Worm (Caenorhabditis elegans) whole organism, late embryonic: ENCODE data around the gene C39B10.5.

Source experiments
- F13H6.1 ChIP-seq: sonication (generic microtip); optimal IDR thresholded peaks from 2 replicates; lab custom pipeline; 2016; ENCODE audit warnings: missing genetic modification characterization, missing compliant biosample characterization
- K09A11.1 ChIP-seq: sonication (generic microtip); optimal IDR thresholded peaks from 2 replicates; lab custom pipeline; 2017; ENCODE audit warnings: antibody characterized with exemption, mild to moderate bottlenecking, missing genetic modification characterization, missing compliant biosample characterization; ENCODE audit not compliant: insufficient read depth
- Y22D7AL.16 ChIP-seq: sonication (generic microtip); optimal IDR thresholded peaks from 2 replicates; lab custom pipeline; 2016; ENCODE audit warnings: missing genetic modification characterization, missing compliant biosample characterization
- ahr-1 ChIP-seq: sonication (generic microtip); optimal IDR thresholded peaks from 2 replicates; lab custom pipeline; 2016; ENCODE audit warnings: missing genetic modification characterization, missing compliant biosample characterization
- ceh-14 ChIP-seq: sonication (generic microtip); optimal IDR thresholded peaks from 2 replicates; lab custom pipeline; 2016; ENCODE audit warnings: missing genotype, missing genetic modification characterization, missing compliant biosample characterization
- ceh-18 ChIP-seq: sonication (generic microtip); optimal IDR thresholded peaks from 2 replicates; lab custom pipeline; 2016; ENCODE audit warnings: missing genetic modification characterization, missing compliant biosample characterization
- ceh-2 ChIP-seq: sonication (generic microtip); optimal IDR thresholded peaks from 2 replicates; lab custom pipeline; 2016; ENCODE audit warnings: missing genotype, missing genetic modification characterization, missing compliant biosample characterization
- ceh-24 ChIP-seq: sonication (generic microtip); optimal IDR thresholded peaks from 2 replicates; lab custom pipeline; 2016; ENCODE audit warnings: mild to moderate bottlenecking, missing genetic modification characterization, missing compliant biosample characterization
- ceh-31 ChIP-seq: sonication (generic microtip); optimal IDR thresholded peaks from 2 replicates; lab custom pipeline; 2016; ENCODE audit warnings: missing genetic modification characterization, missing compliant biosample characterization
- ceh-6 ChIP-seq: fragments of 200-800 bp; sonication (Bioruptor generic); optimal IDR thresholded peaks from 2 replicates; lab custom pipeline; 2018; ENCODE audit warnings: mild to moderate bottlenecking, missing genetic modification characterization, missing compliant biosample characterization
- ceh-9 ChIP-seq: sonication (generic microtip); optimal IDR thresholded peaks from 2 replicates; lab custom pipeline; 2016; ENCODE audit warnings: mild to moderate bottlenecking, missing genetic modification characterization, inconsistent platforms, missing compliant biosample characterization
- che-1 ChIP-seq: sonication (generic microtip); optimal IDR thresholded peaks from 2 replicates; lab custom pipeline; 2016; ENCODE audit warnings: mild to moderate bottlenecking, missing genetic modification characterization, missing compliant biosample characterization
- dve-1 ChIP-seq: sonication (generic microtip); optimal IDR thresholded peaks from 2 replicates; lab custom pipeline; 2017; ENCODE audit warnings: antibody characterized with exemption, mild to moderate bottlenecking, missing genetic modification characterization, missing compliant biosample characterization
- elt-4 ChIP-seq: sonication (generic microtip); optimal IDR thresholded peaks from 2 replicates; lab custom pipeline; 2016; ENCODE audit warnings: missing genetic modification characterization, missing compliant biosample characterization
- ets-4 ChIP-seq: sonication (generic microtip); optimal IDR thresholded peaks from 2 replicates; lab custom pipeline; 2016; ENCODE audit warnings: missing genetic modification characterization, missing compliant biosample characterization
- gmeb-2 ChIP-seq: sonication (generic microtip); optimal IDR thresholded peaks from 2 replicates; lab custom pipeline; 2016; ENCODE audit warnings: missing genetic modification characterization, inconsistent platforms, missing compliant biosample characterization
- hlh-13 ChIP-seq: fragments of 200-800 bp; sonication (Bioruptor generic); optimal IDR thresholded peaks from 2 replicates; lab custom pipeline; 2018; ENCODE audit warnings: mild to moderate bottlenecking, missing genetic modification characterization, missing compliant biosample characterization
- hlh-15 ChIP-seq: sonication (generic microtip); optimal IDR thresholded peaks from 2 replicates; lab custom pipeline; 2016; ENCODE audit warnings: missing genetic modification characterization, missing compliant biosample characterization
- hlh-8 ChIP-seq: sonication (generic microtip); optimal IDR thresholded peaks from 2 replicates; lab custom pipeline; 2016; ENCODE audit warnings: missing genotype, missing genetic modification characterization, missing compliant biosample characterization
- lim-6 ChIP-seq: sonication (generic microtip); optimal IDR thresholded peaks from 2 replicates; lab custom pipeline; 2016; ENCODE audit warnings: missing genetic modification characterization, missing compliant biosample characterization
- mec-3 ChIP-seq: sonication (generic microtip); optimal IDR thresholded peaks from 2 replicates; lab custom pipeline; 2016; ENCODE audit warnings: borderline replicate concordance, missing genetic modification characterization, missing compliant biosample characterization
- nhr-11 ChIP-seq: fragments of 150-350 bp; optimal IDR thresholded peaks from 2 replicates; lab custom pipeline; 2014; ENCODE audit warnings: missing biosample characterization, missing genetic modification characterization
- npax-4 ChIP-seq: sonication (generic microtip); optimal IDR thresholded peaks from 2 replicates; lab custom pipeline; 2016; ENCODE audit warnings: missing genetic modification characterization, missing compliant biosample characterization
- odd-2 ChIP-seq: sonication (generic microtip); optimal IDR thresholded peaks from 2 replicates; lab custom pipeline; 2017; ENCODE audit warnings: antibody characterized with exemption, mild to moderate bottlenecking, missing genetic modification characterization, missing compliant biosample characterization
- pat-9 ChIP-seq: fragments of 200-800 bp; sonication (Bioruptor generic); optimal IDR thresholded peaks from 2 replicates; lab custom pipeline; 2018; ENCODE audit warnings: mild to moderate bottlenecking, missing genetic modification characterization, moderate library complexity, missing compliant biosample characterization
- pha-4 ChIP-seq: fragments of 150-350 bp; optimal IDR thresholded peaks from 2 replicates; lab custom pipeline; 2018; ENCODE audit warnings: missing biosample characterization, missing genetic modification reagents, missing genetic modification characterization
- pqm-1 ChIP-seq: sonication (generic microtip); optimal IDR thresholded peaks from 2 replicates; lab custom pipeline; 2016; ENCODE audit warnings: missing genetic modification characterization, missing compliant biosample characterization
- pros-1 ChIP-seq: fragments of 150-350 bp; optimal IDR thresholded peaks from 2 replicates; lab custom pipeline; 2014; ENCODE audit warnings: missing biosample characterization, missing genetic modification reagents, missing genetic modification characterization
- ref-2 ChIP-seq: sonication (generic microtip); optimal IDR thresholded peaks from 2 replicates; lab custom pipeline; 2016; ENCODE audit warnings: missing genetic modification characterization, missing compliant biosample characterization
- rnt-1 ChIP-seq: sonication (generic microtip); optimal IDR thresholded peaks from 2 replicates; lab custom pipeline; 2016; ENCODE audit warnings: missing genetic modification characterization, missing compliant biosample characterization
- sdc-2 ChIP-seq: sonication (generic microtip); optimal IDR thresholded peaks from 2 replicates; lab custom pipeline; 2016; ENCODE audit warnings: missing genotype, missing genetic modification characterization, missing compliant biosample characterization
- sox-2 ChIP-seq: fragments of 200-800 bp; sonication (Bioruptor generic); IDR thresholded peaks from 2 replicates; pipeline ENCODE4 v1.3.6; 2022; ENCODE audit warnings: missing genetic modification reagents, missing genetic modification characterization, missing compliant biosample characterization
- sox-4 ChIP-seq: sonication (generic microtip); optimal IDR thresholded peaks from 2 replicates; lab custom pipeline; 2017; ENCODE audit warnings: mild to moderate bottlenecking, missing genetic modification characterization, inconsistent platforms, missing compliant biosample characterization
- tbx-2 ChIP-seq: sonication (generic microtip); optimal IDR thresholded peaks from 2 replicates; lab custom pipeline; 2016; ENCODE audit warnings: missing genetic modification characterization, missing compliant biosample characterization
- tbx-7 ChIP-seq: sonication (generic microtip); optimal IDR thresholded peaks from 2 replicates; lab custom pipeline; 2016; ENCODE audit warnings: missing genotype, missing genetic modification characterization, missing compliant biosample characterization
- ttx-3 ChIP-seq: sonication (generic microtip); optimal IDR thresholded peaks from 2 replicates; lab custom pipeline; 2016; ENCODE audit warnings: missing genetic modification reagents, missing genetic modification characterization, missing compliant biosample characterization
- unc-3 ChIP-seq, 2 experiments: fragments of 200-800 bp in 1 of 2; sonication (Bioruptor generic) in 1 of 2; sonication (generic microtip) in 1 of 2; conservative IDR thresholded peaks in 1 of 2; optimal IDR thresholded peaks in 1 of 2; 2 replicates each; pipeline versions ENCODE4 v1.3.6 to Lab custom; 2016 to 2022; ENCODE audit warnings: missing compliant biosample characterization in 2 of 2, missing genetic modification characterization in 2 of 2, missing genetic modification reagents in 1 of 2
- unc-42 ChIP-seq: sonication (generic microtip); optimal IDR thresholded peaks from 2 replicates; lab custom pipeline; 2016; ENCODE audit warnings: missing genotype, missing genetic modification characterization, missing compliant biosample characterization
- unc-55 ChIP-seq: sonication (generic microtip); optimal IDR thresholded peaks from 2 replicates; lab custom pipeline; 2017; ENCODE audit warnings: missing biosample characterization, missing genetic modification reagents, missing genetic modification characterization
- unc-86 ChIP-seq: sonication (generic microtip); optimal IDR thresholded peaks from 2 replicates; lab custom pipeline; 2016; ENCODE audit warnings: missing genetic modification characterization, missing compliant biosample characterization
- ztf-16 ChIP-seq: sonication (generic microtip); optimal IDR thresholded peaks from 2 replicates; lab custom pipeline; 2017; ENCODE audit warnings: missing genetic modification characterization, missing compliant biosample characterization

C39B10.5 gene

ce11 chrX:10446982-10447381, at the start of gene C39B10.5:
C39B10.5 (plus strand) TSS chrX:10447343.
- TF ChIP-seq dve-1 (no peak), ahr-1 (tag; lab: Kevin White, UChicago) (no peak), ceh-14 (no peak), pat-9 (tag; lab: Kevin White, UChicago) (no peak), K09A11.1 (tag; lab: Kevin White, UChicago) (no peak)

DNA sequence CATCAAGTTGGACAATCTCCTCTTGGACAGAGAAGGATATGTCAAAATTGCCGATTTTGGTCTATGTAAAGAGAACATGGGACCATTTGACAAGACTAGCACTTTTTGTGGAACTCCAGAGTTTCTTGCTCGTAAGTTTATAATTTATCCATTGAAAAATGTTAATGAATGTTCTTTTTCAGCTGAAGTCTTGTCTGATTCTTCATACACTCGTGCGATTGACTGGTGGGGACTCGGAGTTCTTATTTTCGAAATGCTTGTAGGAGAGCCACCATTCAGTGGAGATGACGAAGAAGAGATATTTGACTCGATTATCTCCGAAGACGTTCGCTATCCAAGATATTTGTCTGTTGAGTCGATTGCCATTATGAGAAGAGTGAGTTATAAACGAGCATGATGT, 46.0 kb upstream of the C39B10.5 start:
- TF ChIP-seq sox-4 (tag; lab: Kevin White, UChicago): no peak
- no peak for TF ChIP-seq rnt-1 (tag; lab: Kevin White, UChicago)
- no peak for TF ChIP-seq dve-1
- no peak for TF ChIP-seq tbx-2 (tag; lab: Kevin White, UChicago)
- no peak for TF ChIP-seq lim-6 (tag; lab: Kevin White, UChicago)
- no peak for TF ChIP-seq mec-3 (tag; lab: Kevin White, UChicago)
- no peak for TF ChIP-seq pha-4 (tag; lab: Kevin White, UChicago)
- no peak for TF ChIP-seq ceh-18 (tag; lab: Kevin White, UChicago)
- TF ChIP-seq Y22D7AL.16 (tag; lab: Kevin White, UChicago): no peak
- TF ChIP-seq tbx-7: no peak
- no peak for TF ChIP-seq ceh-24 (tag; lab: Kevin White, UChicago)
- no peak for TF ChIP-seq ceh-14
- TF ChIP-seq ahr-1 (tag; lab: Kevin White, UChicago): no peak
- TF ChIP-seq pros-1 (tag; lab: Kevin White, UChicago): no peak
- TF ChIP-seq npax-4 (tag; lab: Kevin White, UChicago): no peak
- TF ChIP-seq pqm-1 (tag; lab: Kevin White, UChicago): no peak
- no peak for TF ChIP-seq gmeb-2 (tag; lab: Kevin White, UChicago)
- no peak for TF ChIP-seq F13H6.1 (tag; lab: Kevin White, UChicago)

- no peak for TF ChIP-seq ttx-3 (tag; lab: Kevin White, UChicago)
- TF ChIP-seq npax-4 (tag; lab: Kevin White, UChicago): no peak
- TF ChIP-seq K09A11.1 (tag; lab: Kevin White, UChicago): no peak
- TF ChIP-seq ceh-9: no peak
Measured at ce11 chrX:10404051-10404450, 43.1 kb upstream of the C39B10.5 start.

DNA sequence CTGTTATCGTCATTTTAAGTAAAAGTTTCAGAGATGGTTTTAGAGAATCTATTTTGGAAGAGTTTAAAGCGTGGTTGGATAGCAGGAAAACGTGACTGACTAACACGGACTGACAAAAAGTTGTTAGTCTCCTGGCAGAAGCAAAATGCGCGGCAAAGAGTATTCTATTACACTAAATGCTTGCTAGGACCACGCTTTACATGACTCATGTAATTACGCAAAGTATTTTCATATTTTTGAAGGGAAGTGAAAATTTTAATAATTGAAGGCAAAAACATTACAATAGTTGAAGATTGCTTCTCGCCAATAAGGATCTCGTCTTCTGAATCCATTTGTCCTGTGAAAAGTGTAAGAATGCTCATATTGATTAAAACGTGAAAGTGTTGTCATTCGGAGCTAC, 40.9 kb upstream of the C39B10.5 start, which contains the start of gene gur-3:
TSS of gene gur-3 (minus strand) at position 101 of the 400 bp plus-strand sequence.
- TF ChIP-seq nhr-11 (tag; lab: Kevin White, UChicago) (no peak), unc-86 (tag; lab: Kevin White, UChicago) (no peak), ttx-3 (tag; lab: Kevin White, UChicago) (no peak), ceh-31 (tag; lab: Kevin White, UChicago) (no peak), sdc-2 (tag; lab: Kevin White, UChicago) (no peak), unc-42 (no peak), rnt-1 (tag; lab: Kevin White, UChicago) (no peak), hlh-8 (tag; lab: Kevin White, UChicago) (no peak), elt-4 (tag; lab: Kevin White, UChicago) (no peak), ref-2 (tag; lab: Kevin White, UChicago) (no peak), unc-55 (no peak), sox-4 (tag; lab: Kevin White, UChicago) (no peak), K09A11.1 (tag; lab: Kevin White, UChicago) (no peak), unc-3 (GFP tag; conservative IDR thresholded peaks at IDR 0.05; lab: Robert Waterston, UW) (no peak), unc-3 (tag; optimal IDR thresholded peaks at IDR 0.05; lab: Kevin White, UChicago) (no peak), ceh-24 (tag; lab: Kevin White, UChicago) (no peak), ztf-16 (no peak), ets-4 (no peak), F13H6.1 (tag; lab: Kevin White, UChicago) (no peak)
- TF ChIP-seq, all 69 proteins: peak for 0

ce11 chrX:10406850-10407249, 40.3 kb upstream of the C39B10.5 start, which contains the start of gene ZC504.1:
ZC504.1 (plus strand) TSS chrX:10407150.
- no peak for TF ChIP-seq odd-2
- TF ChIP-seq hlh-13 (GFP tag; lab: Kevin White, UChicago): no peak
- no peak for TF ChIP-seq ceh-2 (tag; lab: Kevin White, UChicago)
- TF ChIP-seq ztf-16: no peak
- TF ChIP-seq ahr-1 (tag; lab: Kevin White, UChicago): no peak
- no peak for TF ChIP-seq lim-6 (tag; lab: Kevin White, UChicago)
- TF ChIP-seq ceh-6: no peak
- no peak for TF ChIP-seq hlh-15 (tag; lab: Kevin White, UChicago)
- no peak for TF ChIP-seq che-1 (tag; lab: Kevin White, UChicago)
- TF ChIP-seq sox-2: no peak
- TF ChIP-seq npax-4 (tag; lab: Kevin White, UChicago): no peak
- TF ChIP-seq hlh-8 (tag; lab: Kevin White, UChicago): no peak
- TF ChIP-seq sox-4 (tag; lab: Kevin White, UChicago): no peak
- no peak for TF ChIP-seq Y22D7AL.16 (tag; lab: Kevin White, UChicago)
